Worm (Caenorhabditis elegans) whole organism, L4/young adult: ENCODE results near the gene hlh-19.

ENCODE experiments used
- W03F9.2 ChIP-seq: fragments of 150-350 bp; optimal IDR thresholded peaks from 2 replicates; lab custom pipeline; 2014; ENCODE audit warnings: missing biosample characterization, missing genetic modification characterization
- dao-5 ChIP-seq: sonication (generic microtip); optimal IDR thresholded peaks from 2 replicates; lab custom pipeline; 2016; ENCODE audit warnings: missing genotype, missing genetic modification characterization, moderate library complexity, missing compliant biosample characterization

DNA sequence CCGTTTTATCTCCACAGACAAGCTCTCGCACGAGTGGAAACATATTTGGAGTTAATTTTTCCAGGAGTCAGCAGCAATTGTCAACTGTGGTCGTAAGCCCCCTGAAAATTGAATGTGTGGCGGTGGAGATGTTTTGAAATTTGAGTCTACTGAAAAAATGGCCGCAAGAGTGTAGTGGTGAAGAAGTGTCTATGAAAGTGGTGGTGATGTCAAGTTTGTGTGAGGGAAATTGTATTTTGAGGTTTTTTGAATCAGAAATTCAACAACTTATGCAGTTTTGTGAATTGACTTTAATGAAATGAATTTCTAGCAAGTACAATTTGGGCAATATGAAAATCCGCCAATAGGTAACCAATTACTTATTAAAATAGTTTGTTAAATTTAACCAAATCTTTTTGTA, 15.5 kb upstream of the hlh-19 start, which contains the start of gene mrp-2:
- TF ChIP-seq W03F9.2 (tag; lab: Kevin White, UChicago): no peak
- TF ChIP-seq dao-5 (tag; lab: Kevin White, UChicago): no peak
